Fruit fly (Drosophila melanogaster) whole organism, embryonic: Measurements from ENCODE around the gene Cyp312a1.

ENCODE experiments used
- BEAF-32 ChIP-seq: fragments of 200-800 bp; sonication (Bioruptor generic); optimal IDR thresholded peaks from 3 replicates; lab custom pipeline; 2017; ENCODE audit warnings: missing biosample characterization, missing genetic modification characterization, mild to moderate bottlenecking, moderate library complexity, missing genetic modification reagents
- C15 ChIP-seq: fragments of 200-800 bp; sonication (Bioruptor generic); IDR thresholded peaks from 3 replicates; pipeline ENCODE4 v1.3.6; 2022; ENCODE audit warnings: missing biosample characterization, missing genetic modification characterization
- CG11398 ChIP-seq: fragments of 200-800 bp; sonication (Bioruptor generic); optimal IDR thresholded peaks from 2 replicates; lab custom pipeline; 2016; ENCODE audit warnings: missing biosample characterization, missing genetic modification characterization
- CG11504 ChIP-seq: fragments of 200-800 bp; sonication (Bioruptor generic); optimal IDR thresholded peaks from 3 replicates; lab custom pipeline; 2019; ENCODE audit warnings: missing biosample characterization, mild to moderate bottlenecking, missing genetic modification characterization, moderate library complexity
- CG13287 ChIP-seq: fragments of 200-800 bp; sonication (Bioruptor generic); IDR thresholded peaks from 2 replicates; pipeline ENCODE4 v1.3.6; 2022; ENCODE audit warnings: missing biosample characterization, missing genetic modification characterization; ENCODE audit not compliant: partially characterized antibody
- CG13894 ChIP-seq: fragments of 200-800 bp; sonication (Bioruptor generic); optimal IDR thresholded peaks from 3 replicates; lab custom pipeline; 2018; ENCODE audit warnings: missing biosample characterization, mild to moderate bottlenecking, missing genetic modification characterization, moderate library complexity
- CG14441 ChIP-seq: fragments of 200-800 bp; sonication (Bioruptor generic); IDR thresholded peaks from 2 replicates; pipeline ENCODE4 v1.3.6; 2022; ENCODE audit warnings: missing biosample characterization, missing genetic modification characterization
- CG1603 ChIP-seq: fragments of 200-800 bp; sonication (Bioruptor generic); optimal IDR thresholded peaks from 2 replicates; lab custom pipeline; 2019; ENCODE audit warnings: missing biosample characterization, mild to moderate bottlenecking, missing genetic modification characterization, moderate library complexity
- CG18764 ChIP-seq: fragments of 200-800 bp; sonication (Bioruptor generic); optimal IDR thresholded peaks from 3 replicates; lab custom pipeline; 2016; ENCODE audit warnings: missing biosample characterization, missing genetic modification characterization
- CG2129 ChIP-seq: fragments of 200-800 bp; sonication (Bioruptor generic); IDR thresholded peaks from 2 replicates; pipeline ENCODE4 v1.3.6; 2022; ENCODE audit warnings: missing biosample characterization, missing genetic modification characterization; ENCODE audit not compliant: partially characterized antibody
- CG2678 ChIP-seq: fragments of 200-800 bp; sonication (Bioruptor generic); optimal IDR thresholded peaks from 3 replicates; lab custom pipeline; 2019; ENCODE audit warnings: missing biosample characterization, mild to moderate bottlenecking, missing genetic modification characterization, moderate library complexity
- CG3065 ChIP-seq: fragments of 200-800 bp; sonication (Bioruptor generic); optimal IDR thresholded peaks from 2 replicates; lab custom pipeline; 2016; ENCODE audit warnings: missing biosample characterization, missing genetic modification characterization
- CG3995 ChIP-seq: fragments of 200-800 bp; sonication (Bioruptor generic); optimal IDR thresholded peaks from 3 replicates; lab custom pipeline; 2016; ENCODE audit warnings: missing biosample characterization, missing genetic modification characterization
- CG5180 ChIP-seq: fragments of 200-800 bp; sonication (Bioruptor generic); optimal IDR thresholded peaks from 3 replicates; lab custom pipeline; 2017; ENCODE audit warnings: missing biosample characterization, missing genetic modification characterization, mild to moderate bottlenecking, moderate library complexity, missing genetic modification reagents
- CG5245 ChIP-seq: fragments of 200-800 bp; sonication (Bioruptor generic); optimal IDR thresholded peaks from 3 replicates; lab custom pipeline; 2016; ENCODE audit warnings: missing biosample characterization, missing genetic modification characterization
- CG6654 ChIP-seq: fragments of 200-800 bp; sonication (Bioruptor generic); optimal IDR thresholded peaks from 2 replicates; lab custom pipeline; 2017; ENCODE audit warnings: missing biosample characterization, mild to moderate bottlenecking, missing genetic modification characterization
- CG6854 ChIP-seq: fragments of 200-800 bp; sonication (Bioruptor generic); optimal IDR thresholded peaks from 3 replicates; lab custom pipeline; 2017; ENCODE audit warnings: missing biosample characterization, mild to moderate bottlenecking, missing genetic modification characterization
- CG7556 ChIP-seq: fragments of 200-800 bp; sonication (Bioruptor generic); optimal IDR thresholded peaks from 2 replicates; lab custom pipeline; 2017; ENCODE audit warnings: missing biosample characterization, mild to moderate bottlenecking, missing genetic modification characterization
- CG8089 ChIP-seq: fragments of 200-800 bp; sonication (Bioruptor generic); optimal IDR thresholded peaks from 3 replicates; lab custom pipeline; 2016; ENCODE audit warnings: missing biosample characterization, missing genetic modification characterization
- CG8290 ChIP-seq, 3 experiments: fragments of 200-800 bp; sonication (Bioruptor generic); optimal IDR thresholded peaks; 2 replicates each; lab custom pipeline; 2016 to 2019; ENCODE audit warnings: missing biosample characterization in 3 of 3, missing genetic modification characterization in 3 of 3, mild to moderate bottlenecking in 2 of 3, moderate library complexity in 1 of 3
- CG8388 ChIP-seq: fragments of 200-800 bp; sonication (Bioruptor generic); optimal IDR thresholded peaks from 2 replicates; lab custom pipeline; 2019; ENCODE audit warnings: missing biosample characterization, mild to moderate bottlenecking, missing genetic modification characterization, moderate library complexity
- Ets97D ChIP-seq: fragments of 200-800 bp; sonication (Bioruptor generic); optimal IDR thresholded peaks from 3 replicates; lab custom pipeline; 2016; ENCODE audit warnings: missing biosample characterization, missing genetic modification characterization
- Fer1 ChIP-seq: fragments of 200-800 bp; sonication (Bioruptor generic); optimal IDR thresholded peaks from 2 replicates; lab custom pipeline; 2017; ENCODE audit warnings: missing biosample characterization, mild to moderate bottlenecking, missing genetic modification characterization
- HLH4C ChIP-seq: fragments of 200-800 bp; sonication (Bioruptor generic); IDR thresholded peaks from 3 replicates; pipeline ENCODE4 v1.3.6; 2022; ENCODE audit warnings: missing biosample characterization, missing genetic modification characterization; ENCODE audit not compliant: partially characterized antibody
- NK7.1 ChIP-seq: fragments of 200-800 bp; sonication (Bioruptor generic); optimal IDR thresholded peaks from 3 replicates; lab custom pipeline; 2016; ENCODE audit warnings: missing biosample characterization, missing genetic modification characterization
- Sry-δ ChIP-seq: fragments of 200-800 bp; sonication (Bioruptor generic); optimal IDR thresholded peaks from 2 replicates; lab custom pipeline; 2016; ENCODE audit warnings: missing biosample characterization, missing genetic modification characterization
- amos ChIP-seq: fragments of 200-800 bp; sonication (Bioruptor generic); IDR thresholded peaks from 2 replicates; pipeline ENCODE4 v1.3.6; 2022; ENCODE audit warnings: missing biosample characterization, missing genetic modification characterization; ENCODE audit not compliant: partially characterized antibody
- crp ChIP-seq, 2 experiments: fragments of 200-800 bp; sonication (Bioruptor generic); optimal IDR thresholded peaks; 2 replicates in 1 of 2; 3 replicates in 1 of 2; lab custom pipeline; 2017; ENCODE audit warnings: missing biosample characterization in 2 of 2, missing genetic modification characterization in 2 of 2, mild to moderate bottlenecking in 1 of 2, moderate library complexity in 1 of 2
- dysf ChIP-seq: fragments of 200-800 bp; sonication (Bioruptor generic); IDR thresholded peaks from 3 replicates; pipeline ENCODE4 v1.3.6; 2022; ENCODE audit warnings: missing biosample characterization, missing genetic modification characterization
- fru ChIP-seq: fragments of >200 bp; optimal IDR thresholded peaks from 2 replicates; lab custom pipeline; 2017
- gcm ChIP-seq: fragments of 200-800 bp; sonication (Bioruptor generic); optimal IDR thresholded peaks from 2 replicates; lab custom pipeline; 2019; ENCODE audit warnings: missing biosample characterization, mild to moderate bottlenecking, missing genetic modification characterization, moderate library complexity
- hb ChIP-seq: fragments of 200-800 bp; sonication (Bioruptor generic); IDR thresholded peaks from 3 replicates; pipeline ENCODE4 v1.3.6; 2022; ENCODE audit warnings: missing biosample characterization, missing genetic modification characterization; ENCODE audit not compliant: partially characterized antibody
- hbn ChIP-seq: fragments of 200-800 bp; sonication (Bioruptor generic); IDR thresholded peaks from 2 replicates; pipeline ENCODE4 v1.3.6; 2022; ENCODE audit warnings: missing biosample characterization, missing genetic modification characterization; ENCODE audit not compliant: partially characterized antibody
- her ChIP-seq: fragments of 200-800 bp; sonication (Bioruptor generic); optimal IDR thresholded peaks from 2 replicates; lab custom pipeline; 2016; ENCODE audit warnings: missing biosample characterization, missing genetic modification characterization
- jumu ChIP-seq: fragments of 200-800 bp; sonication (Bioruptor generic); optimal IDR thresholded peaks from 3 replicates; lab custom pipeline; 2016; ENCODE audit warnings: missing biosample characterization, missing genetic modification characterization
- knrl ChIP-seq: fragments of 200-800 bp; sonication (Bioruptor generic); IDR thresholded peaks from 3 replicates; pipeline ENCODE4 v1.3.6; 2022; ENCODE audit warnings: missing biosample characterization, missing genetic modification characterization; ENCODE audit not compliant: partially characterized antibody
- nerfin-2 ChIP-seq: fragments of 200-800 bp; sonication (Bioruptor generic); IDR thresholded peaks from 2 replicates; pipeline ENCODE4 v1.3.6; 2022; ENCODE audit warnings: missing biosample characterization, missing genetic modification characterization; ENCODE audit not compliant: partially characterized antibody
- onecut ChIP-seq: fragments of 200-800 bp; sonication (Bioruptor generic); IDR thresholded peaks from 2 replicates; pipeline ENCODE4 v1.3.6; 2022; ENCODE audit warnings: missing biosample characterization, missing genetic modification characterization
- pb ChIP-seq: fragments of 200-800 bp; sonication (Bioruptor generic); optimal IDR thresholded peaks from 3 replicates; lab custom pipeline; 2016; ENCODE audit warnings: missing biosample characterization, missing genetic modification characterization
- phol ChIP-seq: fragments of 200-800 bp; sonication (Bioruptor generic); optimal IDR thresholded peaks from 3 replicates; lab custom pipeline; 2018; ENCODE audit warnings: missing biosample characterization, mild to moderate bottlenecking, missing genetic modification characterization, moderate library complexity
- prd ChIP-seq, 3 experiments: fragments of >200 bp in 2 of 3; fragments of 200-800 bp in 1 of 3; sonication (Bioruptor generic) in 1 of 3; optimal IDR thresholded peaks in 2 of 3; IDR thresholded peaks in 1 of 3; 2 replicates in 2 of 3; 3 replicates in 1 of 3; pipeline versions ENCODE4 v1.3.6 to Lab custom; 2017 to 2022; ENCODE audit warnings: missing biosample characterization in 1 of 3, missing genetic modification characterization in 1 of 3
- psq ChIP-seq: fragments of 200-800 bp; sonication (Bioruptor generic); optimal IDR thresholded peaks from 2 replicates; lab custom pipeline; 2017; ENCODE audit warnings: missing biosample characterization, missing genetic modification characterization
- ranshi ChIP-seq: fragments of 200-800 bp; sonication (Bioruptor generic); IDR thresholded peaks from 2 replicates; pipeline ENCODE4 v1.3.6; 2022; ENCODE audit warnings: missing biosample characterization, missing genetic modification characterization
- run ChIP-seq: fragments of 200-800 bp; sonication (Bioruptor generic); optimal IDR thresholded peaks from 3 replicates; lab custom pipeline; 2018; ENCODE audit warnings: missing biosample characterization, mild to moderate bottlenecking, missing genetic modification characterization
- sd ChIP-seq: fragments of 200-800 bp; sonication (Bioruptor generic); optimal IDR thresholded peaks from 3 replicates; lab custom pipeline; 2018; ENCODE audit warnings: missing biosample characterization, mild to moderate bottlenecking, missing genetic modification characterization, moderate library complexity
- sna ChIP-seq: fragments of 200-800 bp; sonication (Bioruptor generic); IDR thresholded peaks from 2 replicates; pipeline ENCODE4 v1.3.6; 2022; ENCODE audit warnings: missing biosample characterization, missing genetic modification characterization; ENCODE audit not compliant: partially characterized antibody
- tna ChIP-seq: fragments of 200-800 bp; sonication (Bioruptor generic); IDR thresholded peaks from 2 replicates; pipeline ENCODE4 v1.3.6; 2022; ENCODE audit warnings: missing biosample characterization, missing genetic modification characterization; ENCODE audit not compliant: partially characterized antibody
- zen2 ChIP-seq: fragments of 200-800 bp; sonication (Bioruptor generic); IDR thresholded peaks from 3 replicates; pipeline ENCODE4 v1.3.6; 2022; ENCODE audit warnings: missing biosample characterization, missing genetic modification characterization; ENCODE audit not compliant: partially characterized antibody

The Cyp312a1 gene

DNA sequence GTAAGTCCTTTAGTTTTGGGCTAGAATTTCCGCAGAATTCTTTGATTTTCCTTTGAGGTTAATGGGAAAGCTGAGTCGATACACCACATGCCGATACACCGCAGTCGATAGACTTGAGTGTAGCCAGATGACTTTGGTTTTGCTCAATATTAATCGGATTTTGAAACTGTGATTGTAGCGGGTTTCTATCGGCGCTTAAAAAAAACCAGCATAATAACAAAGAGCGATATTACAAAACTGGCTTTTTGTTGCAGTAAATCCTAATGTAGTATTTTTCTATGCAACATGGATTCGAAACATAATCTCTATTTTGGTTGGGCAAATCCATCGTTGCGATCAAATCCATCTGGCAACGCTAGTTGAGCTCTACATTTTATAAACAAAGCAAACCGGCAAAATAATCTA lies 23.0 kb downstream of the Cyp312a1 start, which contains the start of the genes Polr3D and mus304 (continued):
- TF ChIP-seq CG7556 (GFP tag; lab: Kevin White, UChicago): peak; percentile 5
- TF ChIP-seq psq: no peak
- no peak for TF ChIP-seq dysf
- TF ChIP-seq CG14441 (GFP tag; lab: Robert Waterston, UW): no peak
- peak; percentile 52 for TF ChIP-seq CG1603 (tag; lab: Kevin White, UChicago)
- TF ChIP-seq Fer1: peak; percentile 40
- TF ChIP-seq CG6654 (GFP tag; lab: Kevin White, UChicago): no peak
- peak; percentile 26 for TF ChIP-seq tna (GFP tag; lab: Robert Waterston, UW)
- TF ChIP-seq sd (tag; lab: Kevin White, UChicago): peak; percentile 59
- no peak for TF ChIP-seq fru (lab: Kevin White, UChicago)
- peak; percentile 4 for TF ChIP-seq CG8388
- no peak for TF ChIP-seq CG5245 (GFP tag; lab: Kevin White, UChicago)
- no peak for TF ChIP-seq ranshi (GFP tag; lab: Robert Waterston, UW)
- TF ChIP-seq pb (GFP tag; lab: Kevin White, UChicago): no peak
- peak; percentile 74 for TF ChIP-seq HLH4C (GFP tag; lab: Robert Waterston, UW)
- TF ChIP-seq NK7.1 (GFP tag; lab: Kevin White, UChicago): no peak
- TF ChIP-seq hb (GFP tag; lab: Robert Waterston, UW): peak; percentile 77
- peak; percentile 66 for TF ChIP-seq nerfin-2 (GFP tag; lab: Robert Waterston, UW)
- TF ChIP-seq jumu (GFP tag; lab: Kevin White, UChicago): peak; percentile 20
- peak; percentile 30 for TF ChIP-seq CG2678 (tag; lab: Kevin White, UChicago)
- 0 out of 2 replicates have a peak, but pooled peaks have one; percentile 27 for TF ChIP-seq CG2129 (GFP tag; lab: Robert Waterston, UW)
- TF ChIP-seq knrl (GFP tag; lab: Robert Waterston, UW): peak; percentile 55; the same call in 1 of the 3 replicates
- TF ChIP-seq onecut (GFP tag; lab: Robert Waterston, UW): 0 out of 2 replicates have a peak, but pooled peaks have one; percentile 14
- TF ChIP-seq CG18764 (GFP tag; lab: Kevin White, UChicago): no peak
- peak; percentile 33 for TF ChIP-seq CG11504
- TF ChIP-seq CG13894 (tag; lab: Kevin White, UChicago): peak; percentile 36
- no peak for TF ChIP-seq run (tag; lab: Kevin White, UChicago)
- TF ChIP-seq C15: no peak
- TF ChIP-seq CG3065: no peak
- TF ChIP-seq sna (GFP tag; lab: Robert Waterston, UW): 0 out of 2 replicates have a peak, but pooled peaks have one; percentile 28
- no peak for TF ChIP-seq CG8290 (GFP tag; optimal IDR thresholded peaks at IDR 0.05; lab: Kevin White, UChicago)
- no peak for TF ChIP-seq CG8290 (tag; optimal IDR thresholded peaks at IDR 0.05; lab: Kevin White, UChicago)
- peak; percentile 27 for TF ChIP-seq her (GFP tag; lab: Kevin White, UChicago)
- no peak for TF ChIP-seq prd (optimal IDR thresholded peaks at IDR 0.05; lab: Kevin White, UChicago)
- 0 out of 3 replicates have a peak, but pooled peaks have one; percentile 12 for TF ChIP-seq prd (GFP tag; IDR thresholded peaks at IDR 0.05; lab: Robert Waterston, UW)
- TF ChIP-seq Sry-δ: peak; percentile 75
- peak; percentile 62 for TF ChIP-seq Ets97D (GFP tag; lab: Kevin White, UChicago)
- peak; percentile 88 for TF ChIP-seq CG3995 (GFP tag; lab: Kevin White, UChicago)
- TF ChIP-seq amos: peak; percentile 44; the same call in 1 of the 2 replicates
- TF ChIP-seq phol (tag; lab: Kevin White, UChicago): peak; percentile 49
- TF ChIP-seq BEAF-32 (GFP tag; lab: Kevin White, UChicago): peak; percentile 63
- TF ChIP-seq CG11398 (GFP tag; lab: Kevin White, UChicago): no peak
- peak; percentile 36; the same call in 1 of the 2 replicates for TF ChIP-seq hbn
- no peak for TF ChIP-seq CG8089
- no peak for TF ChIP-seq gcm (GFP tag; lab: Kevin White, UChicago)
- no peak; the same call in 2 of the 3 replicates for TF ChIP-seq zen2 (GFP tag; lab: Robert Waterston, UW)
- peak; percentile 74 for TF ChIP-seq CG13287 (GFP tag; lab: Robert Waterston, UW)
- no peak for TF ChIP-seq CG5180
- no peak for TF ChIP-seq CG6854
- peak in 1 of 2 experiments; percentile 43 for TF ChIP-seq crp (GFP tag; optimal IDR thresholded peaks at IDR 0.05; lab: Kevin White, UChicago)
